Worm (Caenorhabditis elegans) whole organism, L1 larva: ENCODE data around the gene B0410.1.
A peak's percentile ranks its signal among the peaks of the same experiment; 100 is the strongest.

Experiments
- C04F5.9 ChIP-seq: sonication (generic microtip); optimal IDR thresholded peaks from 2 replicates; lab custom pipeline; 2016; ENCODE audit warnings: missing genetic modification characterization, missing compliant biosample characterization
- C16A3.4 ChIP-seq: fragments of 150-350 bp; optimal IDR thresholded peaks from 2 replicates; lab custom pipeline; 2014; ENCODE audit warnings: missing biosample characterization, missing genetic modification characterization
- F16B12.6 ChIP-seq: fragments of 150-350 bp; optimal IDR thresholded peaks from 2 replicates; lab custom pipeline; 2014; ENCODE audit warnings: missing biosample characterization, missing genetic modification characterization
- Y116A8C.19 ChIP-seq: sonication (generic microtip); optimal IDR thresholded peaks from 2 replicates; lab custom pipeline; 2016; ENCODE audit warnings: missing compliant biosample characterization, missing genetic modification characterization, borderline replicate concordance
- ama-1 ChIP-seq: fragments of 150-350 bp; optimal IDR thresholded peaks from 2 replicates; lab custom pipeline; 2014
- blmp-1 ChIP-seq: fragments of 150-350 bp; optimal IDR thresholded peaks from 2 replicates; lab custom pipeline; 2014; ENCODE audit warnings: missing biosample characterization, missing genetic modification characterization
- ceh-8 ChIP-seq: fragments of 200-800 bp; sonication (Bioruptor generic); optimal IDR thresholded peaks from 2 replicates; lab custom pipeline; 2018; ENCODE audit warnings: mild to moderate bottlenecking, missing genetic modification characterization, moderate library complexity, missing compliant biosample characterization
- ces-1 ChIP-seq: fragments of 150-350 bp; optimal IDR thresholded peaks from 2 replicates; lab custom pipeline; 2014; ENCODE audit warnings: missing biosample characterization, missing genetic modification reagents, missing genetic modification characterization
- dpl-1 ChIP-seq, 3 experiments: fragments of 150-350 bp in 2 of 3; sonication (generic microtip) in 1 of 3; optimal IDR thresholded peaks; 2 replicates each; lab custom pipeline; 2014 to 2017; ENCODE audit warnings: missing biosample characterization in 3 of 3, missing genetic modification characterization in 3 of 3, missing genetic modification reagents in 3 of 3
- efl-1 ChIP-seq, 4 experiments: fragments of 150-350 bp; optimal IDR thresholded peaks in 3 of 4; peaks in 1 of 4; 1 replicate in 1 of 4; 2 replicates in 3 of 4; lab custom pipeline; 2014; ENCODE audit warnings: missing biosample characterization in 2 of 4, missing genetic modification characterization in 2 of 4, missing genetic modification reagents in 2 of 4
- efl-3 ChIP-seq: fragments of 200-800 bp; sonication (Bioruptor generic); optimal IDR thresholded peaks from 2 replicates; lab custom pipeline; 2018; ENCODE audit warnings: mild to moderate bottlenecking, missing genetic modification characterization, missing compliant biosample characterization
- egl-13 ChIP-seq: sonication (generic microtip); optimal IDR thresholded peaks from 2 replicates; lab custom pipeline; 2016; ENCODE audit warnings: missing genotype, missing genetic modification reagents, missing genetic modification characterization, missing compliant biosample characterization
- elt-2 ChIP-seq: sonication (generic microtip); optimal IDR thresholded peaks from 2 replicates; lab custom pipeline; 2016; ENCODE audit warnings: missing genetic modification characterization, mild to moderate bottlenecking, inconsistent platforms, missing compliant biosample characterization, missing genetic modification reagents
- elt-3 ChIP-seq, 6 experiments: fragments of 150-350 bp in 1 of 6; sonication (generic microtip); optimal IDR thresholded peaks; 2 replicates each; lab custom pipeline; 2017 to 2018; ENCODE audit warnings: missing biosample characterization in 6 of 6, missing genetic modification characterization in 6 of 6, inconsistent platforms in 1 of 6
- ets-5 ChIP-seq: fragments of 200-800 bp; sonication (Bioruptor generic); IDR thresholded peaks from 2 replicates; pipeline ENCODE4 v1.3.6; 2022; ENCODE audit warnings: missing genetic modification characterization, missing compliant biosample characterization
- hlh-17 ChIP-seq: fragments of 200-800 bp; sonication (Bioruptor generic); optimal IDR thresholded peaks from 2 replicates; lab custom pipeline; 2018; ENCODE audit warnings: missing genetic modification characterization, mild to moderate bottlenecking, missing compliant biosample characterization, moderate library complexity, borderline replicate concordance
- hlh-4 ChIP-seq: sonication (generic microtip); optimal IDR thresholded peaks from 2 replicates; lab custom pipeline; 2016; ENCODE audit warnings: mild to moderate bottlenecking, missing genetic modification characterization, missing compliant biosample characterization
- irx-1 ChIP-seq: sonication (generic microtip); optimal IDR thresholded peaks from 2 replicates; lab custom pipeline; 2016; ENCODE audit warnings: missing genetic modification characterization, missing compliant biosample characterization
- lin-14 ChIP-seq: fragments of 200-800 bp; sonication (Bioruptor generic); optimal IDR thresholded peaks from 2 replicates; lab custom pipeline; 2018; ENCODE audit warnings: mild to moderate bottlenecking, missing genetic modification characterization, moderate library complexity, missing compliant biosample characterization
- lin-35 ChIP-seq, 2 experiments: fragments of 150-350 bp; optimal IDR thresholded peaks; 2 replicates each; lab custom pipeline; 2014; ENCODE audit warnings: missing biosample characterization in 2 of 2, missing genetic modification characterization in 2 of 2, missing genetic modification reagents in 2 of 2
- mab-9 ChIP-seq: fragments of 200-800 bp; sonication (Bioruptor generic); IDR thresholded peaks from 2 replicates; pipeline ENCODE4 v1.3.6; 2022; ENCODE audit warnings: missing genetic modification reagents, missing genetic modification characterization, missing compliant biosample characterization
- mef-2 ChIP-seq: fragments of 150-350 bp; optimal IDR thresholded peaks from 2 replicates; lab custom pipeline; 2014; ENCODE audit warnings: missing biosample characterization, missing genetic modification characterization
- mep-1 ChIP-seq: fragments of 150-350 bp; optimal IDR thresholded peaks from 2 replicates; lab custom pipeline; 2014; ENCODE audit warnings: missing biosample characterization, missing genetic modification characterization
- nhr-11 ChIP-seq: fragments of 150-350 bp; optimal IDR thresholded peaks from 2 replicates; lab custom pipeline; 2014; ENCODE audit warnings: missing biosample characterization, missing genetic modification characterization
- nhr-19 ChIP-seq: fragments of 200-800 bp; sonication (Bioruptor generic); conservative IDR thresholded peaks from 2 replicates; pipeline ENCODE4 v1.3.6; 2022; ENCODE audit warnings: missing genetic modification characterization, missing compliant biosample characterization
- nhr-20 ChIP-seq: sonication (generic microtip); optimal IDR thresholded peaks from 2 replicates; lab custom pipeline; 2016; ENCODE audit warnings: mild to moderate bottlenecking, missing genetic modification characterization, missing compliant biosample characterization
- nhr-237 ChIP-seq: fragments of 150-350 bp; optimal IDR thresholded peaks from 2 replicates; lab custom pipeline; 2014; ENCODE audit warnings: missing biosample characterization, missing genetic modification characterization
- nhr-28 ChIP-seq: fragments of 150-350 bp; optimal IDR thresholded peaks from 2 replicates; lab custom pipeline; 2014; ENCODE audit warnings: missing biosample characterization, missing genetic modification characterization
- nhr-47 ChIP-seq: sonication (generic microtip); optimal IDR thresholded peaks from 2 replicates; lab custom pipeline; 2016; ENCODE audit warnings: mild to moderate bottlenecking, missing genetic modification characterization, moderate library complexity, missing compliant biosample characterization
- nhr-71 ChIP-seq: sonication (generic microtip); optimal IDR thresholded peaks from 2 replicates; lab custom pipeline; 2016; ENCODE audit warnings: mild to moderate bottlenecking, missing genetic modification characterization, moderate library complexity, missing compliant biosample characterization
- nhr-76 ChIP-seq: sonication (generic microtip); optimal IDR thresholded peaks from 2 replicates; lab custom pipeline; 2017; ENCODE audit warnings: missing biosample characterization, missing genetic modification characterization
- nhr-77 ChIP-seq: fragments of 150-350 bp; optimal IDR thresholded peaks from 2 replicates; lab custom pipeline; 2014; ENCODE audit warnings: missing biosample characterization, missing genetic modification characterization
- nhr-84 ChIP-seq: sonication (generic microtip); optimal IDR thresholded peaks from 2 replicates; lab custom pipeline; 2017; ENCODE audit warnings: missing biosample characterization, missing genetic modification characterization
- nhr-85 ChIP-seq: sonication (generic microtip); peaks from one replicate; lab custom pipeline; 2016; ENCODE audit warnings: missing genetic modification characterization, inconsistent platforms, missing compliant biosample characterization
- nhr-90 ChIP-seq: sonication (generic microtip); optimal IDR thresholded peaks from 2 replicates; lab custom pipeline; 2016; ENCODE audit warnings: mild to moderate bottlenecking, missing genetic modification characterization, missing compliant biosample characterization; ENCODE audit not compliant: poor library complexity
- pag-3 ChIP-seq: sonication (generic microtip); optimal IDR thresholded peaks from 2 replicates; lab custom pipeline; 2017; ENCODE audit warnings: missing genetic modification characterization, mild to moderate bottlenecking, missing compliant biosample characterization, antibody characterized with exemption, borderline replicate concordance; ENCODE audit not compliant: insufficient read depth
- pax-3 ChIP-seq: fragments of 200-800 bp; sonication (Bioruptor generic); optimal IDR thresholded peaks from 2 replicates; lab custom pipeline; 2018; ENCODE audit warnings: mild to moderate bottlenecking, missing genetic modification characterization, moderate library complexity, missing compliant biosample characterization
- rnt-1 ChIP-seq: sonication (generic microtip); optimal IDR thresholded peaks from 2 replicates; lab custom pipeline; 2016; ENCODE audit warnings: mild to moderate bottlenecking, missing genetic modification characterization, moderate library complexity, missing compliant biosample characterization
- skn-1 ChIP-seq: fragments of 150-350 bp; optimal IDR thresholded peaks from 2 replicates; lab custom pipeline; 2014; ENCODE audit warnings: missing biosample characterization, missing genetic modification characterization
- snpc-4 ChIP-seq: fragments of 150-350 bp; optimal IDR thresholded peaks from 2 replicates; lab custom pipeline; 2014; ENCODE audit warnings: missing biosample characterization, missing genetic modification characterization
- snu-23 ChIP-seq: sonication (generic microtip); optimal IDR thresholded peaks from 2 replicates; lab custom pipeline; 2016; ENCODE audit warnings: missing genetic modification characterization, missing compliant biosample characterization
- sox-4 ChIP-seq: sonication (generic microtip); optimal IDR thresholded peaks from 2 replicates; lab custom pipeline; 2016; ENCODE audit warnings: missing genetic modification characterization, missing compliant biosample characterization
- sptf-1 ChIP-seq: fragments of 150-350 bp; optimal IDR thresholded peaks from 2 replicates; lab custom pipeline; 2014; ENCODE audit warnings: missing biosample characterization, missing genetic modification characterization
- tlp-1 ChIP-seq: fragments of 150-350 bp; optimal IDR thresholded peaks from 2 replicates; lab custom pipeline; 2014; ENCODE audit warnings: missing biosample characterization, missing genetic modification characterization
- unc-130 ChIP-seq: fragments of 150-350 bp; optimal IDR thresholded peaks from 2 replicates; lab custom pipeline; 2017; ENCODE audit warnings: missing biosample characterization, missing genetic modification characterization, inconsistent platforms
- unc-62 ChIP-seq: fragments of 150-350 bp; optimal IDR thresholded peaks from 2 replicates; lab custom pipeline; 2014; ENCODE audit warnings: missing biosample characterization, missing genetic modification reagents, missing genetic modification characterization
- unc-86 ChIP-seq: sonication (generic microtip); optimal IDR thresholded peaks from 2 replicates; lab custom pipeline; 2016; ENCODE audit warnings: missing genetic modification characterization, missing compliant biosample characterization
- zip-4 ChIP-seq: fragments of 200-800 bp; sonication (Bioruptor generic); optimal IDR thresholded peaks from 2 replicates; lab custom pipeline; 2018; ENCODE audit warnings: mild to moderate bottlenecking, missing genetic modification characterization, moderate library complexity, missing compliant biosample characterization
- ztf-4 ChIP-seq: fragments of 150-350 bp; optimal IDR thresholded peaks from 2 replicates; lab custom pipeline; 2014; ENCODE audit warnings: missing biosample characterization, missing genetic modification characterization

B0410.1 gene

ce11 chrX:2857070-2857825, 37.1 kb upstream of the B0410.1 start, which contains the start of gene tra-4 (continued):
- TF ChIP-seq nhr-28 (no peak), irx-1 (no peak), hlh-17 (GFP tag; lab: Kevin White, UChicago) (no peak), nhr-11 (tag; lab: Kevin White, UChicago) (no peak), nhr-20 (peak; percentile 32), ces-1 (no peak), efl-1 (optimal IDR thresholded peaks at IDR 0.05; lab: Kevin White, UChicago) (no peak), efl-1 (GFP tag; optimal IDR thresholded peaks at IDR 0.05 in 1 of 2; lab: Kevin White, UChicago) (no peak), dpl-1 (GFP tag; optimal IDR thresholded peaks at IDR 0.05; lab: Kevin White, UChicago) (peak in 1 of 3 experiments; percentile 21), nhr-47 (tag; lab: Kevin White, UChicago) (peak; percentile 43), zip-4 (GFP tag; lab: Kevin White, UChicago) (no peak), ceh-8 (GFP tag; lab: Kevin White, UChicago) (no peak), efl-3 (no peak), C16A3.4 (tag; lab: Kevin White, UChicago) (no peak), ztf-4 (tag; lab: Kevin White, UChicago) (no peak), lin-14 (peak; percentile 67), hlh-4 (tag; lab: Kevin White, UChicago) (no peak), nhr-77 (no peak), snpc-4 (tag; lab: Kevin White, UChicago) (peak; percentile 14), mef-2 (tag; lab: Kevin White, UChicago) (no peak), sox-4 (tag; lab: Kevin White, UChicago) (no peak), ama-1 (lab: Kevin White, UChicago) (no peak), egl-13 (tag; lab: Kevin White, UChicago) (no peak), nhr-237 (tag; lab: Kevin White, UChicago) (no peak), unc-62 (no peak), C04F5.9 (no peak), pag-3 (tag; lab: Kevin White, UChicago) (no peak), unc-86 (tag; lab: Kevin White, UChicago) (no peak), lin-35 (GFP tag; optimal IDR thresholded peaks at IDR 0.05; lab: Kevin White, UChicago) (no peak), ets-5 (GFP tag; lab: Robert Waterston, UW) (0 out of 2 replicates have a peak, but pooled peaks have one; percentile 56), sptf-1 (no peak), rnt-1 (peak; percentile 78), skn-1 (no peak)
- TF ChIP-seq, all 84 proteins: peak for 20

- TF ChIP-seq nhr-19 (GFP tag; lab: Robert Waterston, UW) (peak; percentile 44), nhr-71 (tag; lab: Kevin White, UChicago) (peak; percentile 62), snu-23 (GFP tag; lab: Kevin White, UChicago) (peak; percentile 56), Y116A8C.19 (no peak), mep-1 (peak; percentile 24), pax-3 (tag; lab: Kevin White, UChicago) (no peak), elt-2 (no peak), irx-1 (no peak), efl-1 (optimal IDR thresholded peaks at IDR 0.05; lab: Kevin White, UChicago) (no peak), efl-1 (GFP tag; optimal IDR thresholded peaks at IDR 0.05 in 1 of 2; lab: Kevin White, UChicago) (peak in 1 of 2 experiments; percentile 82), elt-3 (tag; optimal IDR thresholded peaks at IDR 0.05; lab: Kevin White, UChicago) (peak in 2 of 6 experiments; percentile 21 to 62), lin-14 (peak; percentile 56), rnt-1 (peak; percentile 2), hlh-4 (tag; lab: Kevin White, UChicago) (no peak), nhr-76 (tag; lab: Kevin White, UChicago) (no peak), blmp-1 (tag; lab: Kevin White, UChicago) (peak; percentile 66), sptf-1 (no peak), unc-130 (tag; lab: Kevin White, UChicago) (peak; percentile 44), efl-3 (no peak), nhr-85 (tag; lab: Kevin White, UChicago) (peak; percentile 90), snpc-4 (tag; lab: Kevin White, UChicago) (no peak), nhr-90 (tag; lab: Kevin White, UChicago) (peak; percentile 72), C16A3.4 (tag; lab: Kevin White, UChicago) (peak; percentile 35), tlp-1 (tag; lab: Kevin White, UChicago) (no peak), skn-1 (peak; percentile 34), nhr-20 (peak; percentile 58), nhr-47 (tag; lab: Kevin White, UChicago) (peak; percentile 2), nhr-84 (no peak), mab-9 (GFP tag; lab: Robert Waterston, UW) (no peak), F16B12.6 (tag; lab: Kevin White, UChicago) (no peak), ama-1 (lab: Kevin White, UChicago) (no peak)
Measured at ce11 chrX:2858380-2858779, 36.0 kb upstream of the B0410.1 start.
